Fruit fly (Drosophila melanogaster): ENCODE measurements around the gene CG16953.

The CG16953 gene

DNA sequence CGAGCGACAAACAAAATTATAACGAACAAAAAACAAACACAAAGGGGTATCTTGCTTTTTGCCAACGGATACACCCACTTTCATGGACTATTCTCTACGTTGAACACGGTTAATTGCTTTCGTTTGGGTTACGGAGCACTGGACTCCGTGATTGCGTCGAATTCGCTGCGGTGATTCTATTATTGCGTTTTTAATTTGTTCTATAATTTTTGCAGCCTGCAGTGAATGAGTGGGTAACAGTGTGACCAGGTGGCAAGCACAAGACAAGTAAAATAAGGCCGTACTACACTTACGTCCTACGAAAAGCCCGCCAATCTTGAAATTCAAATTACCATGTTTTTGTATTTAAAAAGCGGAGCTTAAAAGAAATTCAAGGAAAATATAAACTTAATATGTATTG lies at the start of gene CG16953:
CG16953 (minus strand) TSS at position 268 of the 400 bp plus-strand sequence.
- no peak for TF ChIP-seq CTCF (optimal IDR thresholded peaks at IDR 0.05)
- no peak for TF ChIP-seq CG8478 (optimal IDR thresholded peaks at IDR 0.05)

DNA sequence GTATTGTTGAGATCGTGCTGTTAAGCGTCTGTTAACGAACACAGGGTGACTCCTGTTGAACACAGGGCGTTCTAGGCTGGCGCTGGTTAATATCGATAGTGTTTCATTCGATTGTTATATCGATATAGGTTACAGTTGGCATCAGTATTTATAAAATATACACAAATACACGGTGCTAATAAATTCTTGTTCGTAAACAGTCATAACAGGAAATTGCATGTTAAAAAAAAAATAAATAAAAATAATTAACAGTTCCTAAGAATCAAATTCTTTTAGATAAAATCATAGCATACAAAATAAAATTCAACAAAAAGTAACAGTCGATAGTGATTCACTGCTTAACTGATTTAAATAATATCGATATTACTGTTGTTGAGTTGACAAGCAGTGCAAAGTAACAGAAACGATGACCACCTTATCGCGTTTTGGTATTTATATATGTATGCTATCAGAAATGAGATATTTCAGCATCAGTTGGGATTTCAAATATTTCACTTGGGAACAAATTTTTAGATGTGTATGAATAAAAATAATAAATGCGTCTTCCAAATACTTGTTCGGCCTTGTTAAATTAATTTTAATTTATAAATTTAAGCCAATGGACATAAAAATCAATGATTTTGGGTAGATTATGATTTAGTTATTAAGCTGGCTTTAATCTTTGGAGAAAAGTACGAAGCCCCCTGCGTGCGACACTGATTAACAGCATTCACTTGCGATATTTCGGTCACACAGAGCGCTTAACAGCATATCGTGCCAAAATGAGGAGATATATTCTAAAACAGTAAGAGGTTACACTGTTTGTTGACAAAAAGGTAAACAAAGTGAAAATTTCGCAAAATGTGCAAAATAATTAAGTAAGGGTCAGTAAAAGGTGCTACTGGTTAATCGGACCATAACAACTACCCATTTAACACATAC lies 49.3 kb upstream of the CG16953 start, which contains the start of the genes Pi3K92E and Lrrk:
Pi3K92E (minus strand) TSS at position 59 of the 921 bp plus-strand sequence.
Lrrk (plus strand) TSS at position 807 of the 921 bp plus-strand sequence.
- TF ChIP-seq CG8478 (optimal IDR thresholded peaks at IDR 0.05): no peak
- TF ChIP-seq CTCF (optimal IDR thresholded peaks at IDR 0.05): no peak

DNA sequence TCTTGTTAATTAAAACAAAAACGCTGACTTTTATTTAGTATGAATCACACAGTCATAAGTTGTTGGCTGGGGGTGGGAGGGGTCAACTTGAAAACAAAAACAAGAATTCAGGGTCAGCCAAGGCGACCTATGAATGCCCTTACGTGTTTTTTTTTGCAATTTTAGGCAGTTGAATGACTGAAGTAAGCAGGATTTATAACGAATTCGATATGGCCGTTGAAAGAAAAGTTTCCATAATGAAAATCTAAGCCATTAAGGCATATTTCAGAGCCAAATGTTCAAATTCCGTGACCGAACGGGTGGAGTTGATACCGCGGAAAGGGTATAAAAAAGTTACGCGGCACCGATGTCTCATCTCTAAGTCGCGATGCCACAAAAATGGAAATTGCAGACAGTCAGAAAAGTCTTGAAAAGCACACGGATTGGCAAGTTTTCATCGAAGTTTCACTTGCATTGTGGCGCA lies 48.4 kb upstream of the CG16953 start:
- TF ChIP-seq CTCF (optimal IDR thresholded peaks at IDR 0.05): no peak

DNA sequence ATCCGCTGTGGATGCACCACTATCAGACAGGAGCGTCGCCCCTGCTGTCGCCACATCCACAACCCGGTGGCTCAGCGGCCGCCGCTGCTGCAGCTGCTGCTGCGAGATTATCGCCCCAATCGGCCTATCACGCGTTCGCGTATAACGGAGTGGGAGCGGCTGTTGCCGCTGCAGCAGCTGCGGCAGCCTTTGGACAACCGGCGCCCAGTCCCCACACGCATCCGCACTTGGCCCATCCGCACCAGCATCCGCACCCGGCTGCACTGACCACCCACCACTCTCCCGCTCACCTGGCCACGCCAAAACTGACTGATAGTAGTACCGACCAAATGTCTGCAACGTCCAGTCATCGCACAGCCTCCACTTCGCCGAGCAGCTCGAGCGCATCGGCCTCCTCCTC lies 40.5 kb upstream of the CG16953 start:
- TF ChIP-seq CTCF (optimal IDR thresholded peaks at IDR 0.05) (no peak), CG8478 (optimal IDR thresholded peaks at IDR 0.05) (no peak)

DNA sequence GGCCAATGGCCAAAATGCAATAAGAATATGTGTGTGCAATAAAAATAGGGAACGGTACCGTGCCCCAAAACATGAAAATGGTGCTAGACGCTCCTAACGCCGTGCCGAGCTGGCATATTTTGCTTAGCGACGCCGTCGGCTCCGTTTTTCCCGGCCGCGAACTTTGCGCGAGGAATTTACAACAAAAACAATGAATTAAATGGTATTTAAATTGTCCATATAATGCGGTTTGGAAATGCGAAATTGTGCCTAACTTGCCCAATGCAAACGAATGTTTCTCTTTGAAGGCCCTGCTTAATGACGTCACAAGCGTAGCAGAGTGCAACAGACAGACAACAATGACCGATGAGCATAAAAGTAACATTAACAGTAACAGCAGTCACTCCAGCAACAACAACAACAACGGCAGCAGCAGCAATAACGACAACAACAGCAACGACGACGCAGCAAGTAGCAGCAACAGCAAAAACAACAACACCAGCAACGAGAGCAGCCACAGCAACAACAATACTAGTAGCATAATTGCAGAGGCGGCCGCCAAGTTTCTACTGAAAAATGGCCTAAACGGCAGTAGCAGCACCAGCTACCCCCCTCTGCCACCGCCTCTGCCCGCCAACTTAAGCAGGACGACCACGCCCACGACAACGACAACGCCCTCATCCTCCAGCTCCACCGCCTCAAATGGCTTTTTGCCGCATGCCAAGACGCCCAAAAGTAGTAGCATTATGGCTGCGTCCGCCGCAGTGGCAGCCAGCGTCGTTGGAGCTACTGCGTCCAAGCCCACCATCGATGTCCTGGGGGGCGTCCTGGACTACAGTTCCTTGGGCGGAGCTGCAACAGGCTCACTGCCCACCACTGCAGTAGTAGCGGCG lies 36.9 kb upstream of the CG16953 start:
- TF ChIP-seq CTCF (optimal IDR thresholded peaks at IDR 0.05): peak in 1 of 2 experiments; percentile 26
- TF ChIP-seq CG8478 (optimal IDR thresholded peaks at IDR 0.05): no peak

DNA sequence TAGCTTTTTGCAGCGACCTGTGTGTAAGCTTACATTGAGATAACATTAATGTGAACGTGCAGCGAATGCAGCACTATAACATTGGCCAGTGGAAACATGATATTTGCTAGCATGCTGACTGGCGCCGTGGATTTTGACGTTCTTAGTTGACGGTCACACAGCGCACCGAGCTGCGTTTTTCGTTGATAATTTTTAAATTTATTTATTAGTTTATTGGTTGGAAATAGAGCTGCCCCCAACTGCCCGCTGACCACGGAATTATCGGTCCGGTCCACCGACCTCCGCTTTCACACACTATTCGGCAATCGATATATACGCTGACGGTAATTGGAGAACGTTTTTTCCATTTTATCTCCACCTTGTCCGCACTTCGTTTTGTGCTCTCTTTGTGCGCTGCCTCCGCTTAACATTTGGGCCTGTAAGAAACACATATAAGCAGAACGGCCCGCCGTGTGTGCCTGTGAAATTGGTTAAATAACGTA lies 36.2 kb upstream of the CG16953 start, which contains the start of gene H:
H (plus strand) TSS at position 134 of the 482 bp plus-strand sequence.
- TF ChIP-seq CTCF (optimal IDR thresholded peaks at IDR 0.05): peak in 1 of 2 experiments; percentile 39
- TF ChIP-seq CG8478 (optimal IDR thresholded peaks at IDR 0.05): no peak

DNA sequence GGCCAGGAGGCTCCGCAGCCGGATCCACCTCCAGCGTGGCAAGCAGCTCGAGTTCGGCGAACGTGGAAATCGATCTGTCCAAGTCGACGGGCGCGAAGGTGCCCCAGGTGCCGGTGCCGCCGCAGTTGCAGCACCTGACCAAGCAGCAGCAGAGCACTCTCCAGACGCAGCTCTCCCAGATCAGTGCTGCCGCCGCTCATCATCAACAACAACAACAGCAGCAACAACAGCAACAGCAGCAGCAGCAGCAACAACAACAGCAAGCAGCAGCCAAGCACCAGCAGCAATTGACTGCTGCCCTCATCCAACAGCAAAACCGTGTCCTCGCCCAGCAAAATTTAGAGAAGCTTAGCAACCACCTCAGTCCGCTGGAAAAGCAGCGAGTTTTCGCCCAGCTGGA lies 33.3 kb upstream of the CG16953 start:
- no peak for TF ChIP-seq CTCF (optimal IDR thresholded peaks at IDR 0.05)
- no peak for TF ChIP-seq CG8478 (optimal IDR thresholded peaks at IDR 0.05)

DNA sequence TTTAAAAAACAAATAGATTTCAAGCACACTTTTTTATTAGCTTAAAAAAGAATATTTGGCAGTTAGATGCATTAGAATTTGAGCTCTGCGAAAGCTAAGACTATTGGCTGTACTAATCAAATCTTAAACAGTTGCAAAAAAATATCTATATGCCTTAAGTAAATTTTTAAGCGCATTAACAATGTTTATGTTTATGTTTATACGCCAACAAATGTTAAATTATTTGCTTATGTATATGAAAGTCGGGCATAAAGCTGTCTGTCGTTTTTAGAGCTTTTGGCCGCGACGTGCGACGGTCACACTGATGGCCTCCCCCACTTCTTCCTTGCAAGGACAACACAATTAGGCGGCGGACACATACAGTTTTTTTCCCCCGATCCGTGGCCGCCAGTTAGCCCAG lies 31.9 kb upstream of the CG16953 start, which contains the start of gene CG5466:
CG5466 (plus strand) TSS at position 301 of the 400 bp plus-strand sequence.
- TF ChIP-seq CG8478 (optimal IDR thresholded peaks at IDR 0.05): no peak
- no peak for TF ChIP-seq CTCF (optimal IDR thresholded peaks at IDR 0.05)

DNA sequence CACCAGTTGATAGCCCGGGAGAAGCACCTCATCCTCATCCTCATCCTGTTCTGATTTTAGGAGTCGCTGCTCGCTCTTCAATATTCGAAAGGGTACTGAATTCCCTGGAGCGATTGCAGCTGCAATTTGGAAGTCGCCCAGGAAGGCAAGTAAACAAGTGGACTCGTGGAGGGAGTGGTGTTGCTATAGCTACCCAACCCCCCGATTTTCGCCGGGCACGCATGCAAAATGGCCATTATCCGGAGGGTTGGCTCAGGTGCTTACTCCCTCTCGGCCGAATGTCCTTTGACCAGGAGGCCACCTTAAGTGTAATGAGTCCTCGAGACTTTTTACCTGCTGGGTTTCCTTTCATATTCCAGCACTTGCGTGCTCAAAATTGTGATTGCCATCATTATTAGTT lies 31.2 kb upstream of the CG16953 start, which contains the start of gene CG15923:
CG15923 (minus strand) TSS at position 101 of the 400 bp plus-strand sequence.
- TF ChIP-seq CTCF (optimal IDR thresholded peaks at IDR 0.05): no peak
- no peak for TF ChIP-seq CG8478 (optimal IDR thresholded peaks at IDR 0.05)

DNA sequence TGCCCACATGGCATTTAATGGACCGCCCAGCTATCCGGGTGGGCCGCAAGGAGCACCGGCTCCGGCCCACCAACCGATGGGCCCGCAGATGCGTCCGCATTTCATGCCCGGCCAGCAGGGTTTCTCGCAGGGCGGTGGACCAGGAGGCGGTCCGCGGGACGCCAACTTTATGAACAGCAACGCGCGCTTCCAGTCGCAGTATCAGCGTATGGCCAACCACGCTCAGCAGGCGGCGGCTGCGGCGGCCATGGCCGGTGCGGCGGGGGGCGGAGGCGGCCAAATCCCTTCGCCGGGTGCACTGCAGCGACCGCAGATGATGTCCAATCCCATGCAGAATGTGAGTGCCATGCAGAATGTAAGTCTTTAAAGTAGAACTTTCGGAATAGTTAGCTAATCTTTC lies 22.6 kb upstream of the CG16953 start:
- TF ChIP-seq CG8478 (optimal IDR thresholded peaks at IDR 0.05) (no peak), CTCF (optimal IDR thresholded peaks at IDR 0.05) (no peak)

DNA sequence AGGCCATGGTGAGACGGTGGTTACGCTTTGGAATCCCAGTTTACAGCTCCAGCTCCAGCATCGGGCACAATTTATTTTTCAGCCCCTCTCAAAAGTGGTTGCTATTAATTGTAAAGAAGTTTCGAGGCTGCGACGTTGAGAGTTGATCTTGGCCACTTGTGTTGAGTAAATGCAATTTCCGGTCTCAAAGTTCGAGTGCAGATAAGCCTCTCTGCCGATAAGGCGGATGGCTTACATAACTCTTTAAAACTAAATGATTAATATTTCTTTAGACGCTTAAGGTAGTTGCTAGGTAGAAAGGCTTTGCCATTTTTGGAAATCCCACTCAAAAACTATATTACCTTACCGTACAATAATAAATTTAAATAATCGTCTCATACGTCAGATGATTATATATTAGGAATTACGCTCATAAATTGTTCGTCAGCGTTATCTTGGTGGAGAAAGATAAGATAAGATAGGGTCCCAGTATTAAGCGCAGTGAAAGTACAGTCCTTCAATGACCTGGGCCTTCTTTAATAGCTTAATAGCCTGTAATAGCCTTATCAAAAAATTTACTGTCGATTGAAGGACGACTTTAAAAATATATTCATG lies 20.0 kb upstream of the CG16953 start:
- TF ChIP-seq CTCF (optimal IDR thresholded peaks at IDR 0.05) (no peak), CG8478 (optimal IDR thresholded peaks at IDR 0.05) (no peak)

DNA sequence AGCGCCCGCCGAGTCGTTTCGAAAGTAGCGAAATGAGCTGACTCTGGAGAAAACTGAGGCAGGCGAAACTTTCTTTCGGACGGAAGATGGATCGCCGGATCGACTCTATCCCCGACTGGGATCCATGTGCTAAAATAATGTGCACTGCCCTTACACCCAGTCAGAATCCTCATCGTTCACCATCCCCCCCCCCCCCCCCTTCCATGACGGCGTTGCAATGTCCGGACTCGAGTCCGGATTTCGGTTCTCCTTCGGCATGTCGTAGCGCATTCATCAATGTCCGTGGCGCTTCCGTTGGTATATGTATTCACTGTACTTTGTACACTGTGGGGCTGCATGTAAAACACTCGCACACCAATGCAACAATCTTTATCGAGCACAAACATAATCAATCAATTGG lies 19.4 kb upstream of the CG16953 start:
- TF ChIP-seq CTCF (optimal IDR thresholded peaks at IDR 0.05) (no peak), CG8478 (optimal IDR thresholded peaks at IDR 0.05) (no peak)

DNA sequence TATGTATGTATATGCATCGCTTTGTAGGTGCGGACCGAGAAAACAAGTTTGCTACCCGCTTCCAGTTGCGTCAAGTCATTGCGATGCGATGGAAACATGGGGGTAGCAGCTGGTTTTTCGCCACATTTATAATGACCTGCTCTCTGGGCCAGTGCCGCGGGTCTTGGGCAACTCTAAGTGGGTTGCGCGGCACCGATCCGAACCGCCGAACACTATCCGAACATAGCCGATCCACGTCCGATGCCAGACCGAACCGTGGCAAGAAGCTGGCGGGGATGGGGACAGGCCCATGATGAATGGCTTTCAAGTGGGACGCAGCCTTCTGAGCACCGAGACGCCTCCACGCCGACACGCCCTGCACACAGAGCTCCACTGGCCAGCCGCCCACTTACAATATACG lies 18.4 kb upstream of the CG16953 start:
- TF ChIP-seq CTCF (optimal IDR thresholded peaks at IDR 0.05): no peak
- no peak for TF ChIP-seq CG8478 (optimal IDR thresholded peaks at IDR 0.05)

DNA sequence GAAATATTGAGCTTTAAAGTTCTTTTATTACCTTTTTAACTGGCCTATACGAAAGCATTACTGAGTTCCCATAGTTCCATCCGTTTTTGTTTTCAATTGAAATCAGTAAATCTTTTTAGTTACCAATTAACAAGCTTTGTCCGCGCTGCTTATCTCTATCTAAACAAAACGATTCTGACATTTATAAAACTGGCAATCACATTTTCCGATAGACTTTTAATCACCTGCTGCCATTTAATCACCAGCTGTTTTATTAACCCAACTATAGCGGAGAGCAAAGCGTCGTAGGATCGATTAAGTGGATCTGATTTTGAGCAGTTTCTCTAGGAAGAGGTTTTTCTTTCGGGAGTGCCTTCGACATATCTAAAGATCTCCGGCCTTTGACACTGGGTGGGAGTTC lies 17.0 kb upstream of the CG16953 start:
- TF ChIP-seq CG8478 (optimal IDR thresholded peaks at IDR 0.05): no peak
- no peak for TF ChIP-seq CTCF (optimal IDR thresholded peaks at IDR 0.05)
